Fruit fly (Drosophila melanogaster) whole organism, embryonic: ENCODE results near the gene Cap-H2.
A peak's percentile ranks its signal among the peaks of the same experiment; 100 is the strongest.

ENCODE experiments used
- Atf-2 ChIP-seq: fragments of 200-800 bp; sonication (Bioruptor generic); optimal IDR thresholded peaks from 2 replicates; lab custom pipeline; 2016; ENCODE audit warnings: missing biosample characterization, missing genetic modification characterization
- BEAF-32 ChIP-seq: fragments of 200-800 bp; sonication (Bioruptor generic); optimal IDR thresholded peaks from 3 replicates; lab custom pipeline; 2017; ENCODE audit warnings: missing biosample characterization, missing genetic modification characterization, mild to moderate bottlenecking, moderate library complexity, missing genetic modification reagents
- CG11560 ChIP-seq: fragments of 200-800 bp; sonication (Bioruptor generic); IDR thresholded peaks from 3 replicates; pipeline ENCODE4 v1.3.6; 2022; ENCODE audit warnings: missing biosample characterization, missing genetic modification characterization
- CG12219 ChIP-seq: fragments of 200-800 bp; sonication (Bioruptor generic); optimal IDR thresholded peaks from 3 replicates; lab custom pipeline; 2018; ENCODE audit warnings: missing biosample characterization, mild to moderate bottlenecking, missing genetic modification characterization
- CG15011 ChIP-seq: fragments of 200-800 bp; sonication (Bioruptor generic); optimal IDR thresholded peaks from 3 replicates; lab custom pipeline; 2018; ENCODE audit warnings: missing biosample characterization, mild to moderate bottlenecking, missing genetic modification characterization
- CG17361 ChIP-seq: fragments of 200-800 bp; sonication (Bioruptor generic); IDR thresholded peaks from 3 replicates; pipeline ENCODE4 v1.3.6; 2022; ENCODE audit warnings: missing biosample characterization, missing genetic modification characterization
- CG1792 ChIP-seq: fragments of 200-800 bp; sonication (Bioruptor generic); optimal IDR thresholded peaks from 2 replicates; lab custom pipeline; 2016; ENCODE audit warnings: missing biosample characterization, missing genetic modification characterization
- CG2129 ChIP-seq: fragments of 200-800 bp; sonication (Bioruptor generic); IDR thresholded peaks from 2 replicates; pipeline ENCODE4 v1.3.6; 2022; ENCODE audit warnings: missing biosample characterization, missing genetic modification characterization; ENCODE audit not compliant: partially characterized antibody
- CG3163 ChIP-seq: fragments of 200-800 bp; sonication (Bioruptor generic); optimal IDR thresholded peaks from 3 replicates; lab custom pipeline; 2016; ENCODE audit warnings: missing biosample characterization, missing genetic modification characterization
- CG32532 ChIP-seq: fragments of 200-800 bp; sonication (Bioruptor generic); IDR thresholded peaks from 2 replicates; pipeline ENCODE4 v1.3.6; 2022; ENCODE audit warnings: missing biosample characterization, missing genetic modification characterization
- CG34224 ChIP-seq: fragments of 200-800 bp; sonication (Bioruptor generic); IDR thresholded peaks from 3 replicates; pipeline ENCODE4 v1.3.6; 2022; ENCODE audit warnings: missing biosample characterization, missing genetic modification characterization; ENCODE audit not compliant: partially characterized antibody
- CG4282 ChIP-seq: fragments of 200-800 bp; sonication (Bioruptor generic); optimal IDR thresholded peaks from 2 replicates; lab custom pipeline; 2016; ENCODE audit warnings: missing biosample characterization, missing genetic modification characterization
- CG43689 ChIP-seq: fragments of 200-800 bp; sonication (Bioruptor generic); IDR thresholded peaks from 2 replicates; pipeline ENCODE4 v1.3.6; 2022; ENCODE audit warnings: missing biosample characterization, missing genetic modification characterization
- CG4707 ChIP-seq: fragments of 200-800 bp; sonication (Bioruptor generic); optimal IDR thresholded peaks from 2 replicates; lab custom pipeline; 2018; ENCODE audit warnings: missing biosample characterization, mild to moderate bottlenecking, missing genetic modification characterization, moderate library complexity
- CG6254 ChIP-seq: fragments of 200-800 bp; sonication (Bioruptor generic); optimal IDR thresholded peaks from 3 replicates; lab custom pipeline; 2017; ENCODE audit warnings: mild to moderate bottlenecking, missing biosample characterization, missing genetic modification reagents, missing genetic modification characterization
- CG6683 ChIP-seq: fragments of 200-800 bp; sonication (Bioruptor generic); optimal IDR thresholded peaks from 2 replicates; lab custom pipeline; 2017; ENCODE audit warnings: missing biosample characterization, mild to moderate bottlenecking, missing genetic modification characterization, missing genetic modification reagents
- CG7556 ChIP-seq: fragments of 200-800 bp; sonication (Bioruptor generic); optimal IDR thresholded peaks from 2 replicates; lab custom pipeline; 2017; ENCODE audit warnings: missing biosample characterization, mild to moderate bottlenecking, missing genetic modification characterization
- CG8359 ChIP-seq: fragments of 200-800 bp; sonication (Bioruptor generic); optimal IDR thresholded peaks from 2 replicates; lab custom pipeline; 2017; ENCODE audit warnings: missing biosample characterization, mild to moderate bottlenecking, missing genetic modification characterization, borderline replicate concordance
- CHES-1-like ChIP-seq: fragments of 200-800 bp; sonication (Bioruptor generic); optimal IDR thresholded peaks from 2 replicates; lab custom pipeline; 2016; ENCODE audit warnings: missing biosample characterization, missing genetic modification characterization
- E2f1 ChIP-seq: fragments of 200-800 bp; sonication (Bioruptor generic); IDR thresholded peaks from 2 replicates; pipeline ENCODE4 v1.3.6; 2022; ENCODE audit warnings: missing biosample characterization, missing genetic modification characterization
- Ets97D ChIP-seq: fragments of 200-800 bp; sonication (Bioruptor generic); optimal IDR thresholded peaks from 3 replicates; lab custom pipeline; 2016; ENCODE audit warnings: missing biosample characterization, missing genetic modification characterization
- Gug ChIP-seq: fragments of 200-800 bp; sonication (Bioruptor generic); IDR thresholded peaks from 4 replicates; pipeline ENCODE4 v1.3.6; 2022; ENCODE audit warnings: missing biosample characterization, missing genetic modification characterization
- HLH54F ChIP-seq: fragments of 200-800 bp; sonication (Bioruptor generic); optimal IDR thresholded peaks from 3 replicates; lab custom pipeline; 2016; ENCODE audit warnings: missing biosample characterization, missing genetic modification characterization
- Hr78 ChIP-seq, 2 experiments: fragments of 200-800 bp in 1 of 2; fragments of >200 bp in 1 of 2; sonication (Bioruptor generic) in 1 of 2; optimal IDR thresholded peaks; 2 replicates each; lab custom pipeline; 2017 to 2019; ENCODE audit warnings: missing biosample characterization in 2 of 2, missing genetic modification characterization in 2 of 2, mild to moderate bottlenecking in 1 of 2, moderate library complexity in 1 of 2
- Pdp1 ChIP-seq, 2 experiments: fragments of 200-800 bp; sonication (Bioruptor generic); optimal IDR thresholded peaks; 3 replicates each; lab custom pipeline; 2016; ENCODE audit warnings: missing biosample characterization in 2 of 2, missing genetic modification characterization in 2 of 2, mild to moderate bottlenecking in 1 of 2, moderate library complexity in 1 of 2
- Trl ChIP-seq, 3 experiments: fragments of >200 bp in 2 of 3; fragments of 200-800 bp in 1 of 3; sonication (Bioruptor generic) in 1 of 3; optimal IDR thresholded peaks; 2 replicates in 1 of 3; 3 replicates in 2 of 3; lab custom pipeline; 2016 to 2017; ENCODE audit warnings: missing biosample characterization in 1 of 3, missing genetic modification characterization in 1 of 3
- ara ChIP-seq: fragments of 200-800 bp; sonication (Bioruptor generic); IDR thresholded peaks from 2 replicates; pipeline ENCODE4 v1.3.6; 2022; ENCODE audit warnings: missing biosample characterization, missing genetic modification characterization
- cas ChIP-seq: fragments of 200-800 bp; sonication (Bioruptor generic); IDR thresholded peaks from 2 replicates; pipeline ENCODE4 v1.3.6; 2022; ENCODE audit warnings: missing biosample characterization, missing genetic modification characterization
- corto ChIP-seq: fragments of 200-800 bp; sonication (Bioruptor generic); optimal IDR thresholded peaks from 2 replicates; lab custom pipeline; 2016; ENCODE audit warnings: missing biosample characterization, mild to moderate bottlenecking, missing genetic modification characterization, moderate library complexity
- cwo ChIP-seq: fragments of 200-800 bp; sonication (Bioruptor generic); optimal IDR thresholded peaks from 3 replicates; lab custom pipeline; 2017; ENCODE audit warnings: missing biosample characterization, missing genetic modification characterization, mild to moderate bottlenecking, moderate library complexity, missing genetic modification reagents
- ewg ChIP-seq: fragments of 200-800 bp; sonication (Bioruptor generic); optimal IDR thresholded peaks from 3 replicates; lab custom pipeline; 2017; ENCODE audit warnings: mild to moderate bottlenecking, missing biosample characterization, missing genetic modification reagents, missing genetic modification characterization
- ftz-f1 ChIP-seq: fragments of 200-800 bp; sonication (Bioruptor generic); optimal IDR thresholded peaks from 2 replicates; lab custom pipeline; 2016; ENCODE audit warnings: missing biosample characterization, missing genetic modification characterization
- gem ChIP-seq: fragments of 200-800 bp; sonication (Bioruptor generic); optimal IDR thresholded peaks from 2 replicates; lab custom pipeline; 2019; ENCODE audit warnings: missing biosample characterization, mild to moderate bottlenecking, missing genetic modification characterization, moderate library complexity
- gfzf ChIP-seq: fragments of 200-800 bp; sonication (Bioruptor generic); optimal IDR thresholded peaks from 2 replicates; lab custom pipeline; 2016; ENCODE audit warnings: missing biosample characterization, mild to moderate bottlenecking, missing genetic modification characterization, moderate library complexity
- grau ChIP-seq: fragments of 200-800 bp; optimal IDR thresholded peaks from 3 replicates; lab custom pipeline; 2019; ENCODE audit warnings: missing biosample characterization, mild to moderate bottlenecking, missing genetic modification characterization, moderate library complexity
- gsb ChIP-seq: fragments of 200-800 bp; sonication (Bioruptor generic); IDR thresholded peaks from 2 replicates; pipeline ENCODE4 v1.3.6; 2022; ENCODE audit warnings: missing biosample characterization, missing genetic modification characterization
- gsb-n ChIP-seq: fragments of 200-800 bp; sonication (Bioruptor generic); optimal IDR thresholded peaks from 3 replicates; lab custom pipeline; 2018; ENCODE audit warnings: missing biosample characterization, mild to moderate bottlenecking, missing genetic modification characterization
- jumu ChIP-seq: fragments of 200-800 bp; sonication (Bioruptor generic); optimal IDR thresholded peaks from 3 replicates; lab custom pipeline; 2016; ENCODE audit warnings: missing biosample characterization, missing genetic modification characterization
- maf-S ChIP-seq: fragments of 200-800 bp; sonication (Bioruptor generic); optimal IDR thresholded peaks from 2 replicates; lab custom pipeline; 2016; ENCODE audit warnings: missing biosample characterization, missing genetic modification characterization
- mam ChIP-seq: fragments of 200-800 bp; sonication (Bioruptor generic); optimal IDR thresholded peaks from 3 replicates; lab custom pipeline; 2016; ENCODE audit warnings: missing biosample characterization, missing genetic modification characterization
- pan ChIP-seq, 4 experiments: fragments of >200 bp in 3 of 4; fragments of 200-800 bp in 1 of 4; sonication (Bioruptor generic) in 1 of 4; optimal IDR thresholded peaks in 3 of 4; IDR thresholded peaks in 1 of 4; 2 replicates each; pipeline versions ENCODE4 v1.3.6 to Lab custom; 2017 to 2022; ENCODE audit warnings: missing biosample characterization in 2 of 4, missing genetic modification characterization in 2 of 4, mixed read lengths in 1 of 4
- run ChIP-seq: fragments of 200-800 bp; sonication (Bioruptor generic); optimal IDR thresholded peaks from 3 replicates; lab custom pipeline; 2018; ENCODE audit warnings: missing biosample characterization, mild to moderate bottlenecking, missing genetic modification characterization
- scrt ChIP-seq: fragments of 200-800 bp; sonication (Bioruptor generic); optimal IDR thresholded peaks from 2 replicates; lab custom pipeline; 2018; ENCODE audit warnings: missing biosample characterization, mild to moderate bottlenecking, missing genetic modification characterization, moderate library complexity
- seq ChIP-seq: fragments of 200-800 bp; sonication (Bioruptor generic); IDR thresholded peaks from 2 replicates; pipeline ENCODE4 v1.3.6; 2022; ENCODE audit warnings: missing biosample characterization, missing genetic modification characterization
- slp2 ChIP-seq: fragments of 200-800 bp; sonication (Bioruptor generic); optimal IDR thresholded peaks from 2 replicates; lab custom pipeline; 2016; ENCODE audit warnings: missing biosample characterization, missing genetic modification characterization
- tll ChIP-seq, 2 experiments: fragments of 200-800 bp in 1 of 2; fragments of >200 bp in 1 of 2; sonication (Bioruptor generic) in 1 of 2; optimal IDR thresholded peaks; 2 replicates each; lab custom pipeline; 2017 to 2019; ENCODE audit warnings: missing biosample characterization in 2 of 2, missing genetic modification characterization in 2 of 2, mild to moderate bottlenecking in 1 of 2, moderate library complexity in 1 of 2

Cap-H2 gene

dm6 chr3R:10760966-10761855 is at the start of gene Cap-H2, which contains the start of gene MED7 (continued):
- TF ChIP-seq Trl (optimal IDR thresholded peaks at IDR 0.05; lab: Kevin White, UChicago) (peak in 1 of 2 experiments; percentile 11), Trl (GFP tag; optimal IDR thresholded peaks at IDR 0.05; lab: Kevin White, UChicago) (peak; percentile 71), CG3163 (GFP tag; lab: Kevin White, UChicago) (peak; percentile 39), mam (GFP tag; lab: Kevin White, UChicago) (peak; percentile 85), CG15011 (GFP tag; lab: Kevin White, UChicago) (peak; percentile 12), CG43689 (GFP tag; lab: Robert Waterston, UW) (no peak), Ets97D (GFP tag; lab: Kevin White, UChicago) (peak; percentile 95), gem (tag; lab: Kevin White, UChicago) (peak; percentile 89), BEAF-32 (GFP tag; lab: Kevin White, UChicago) (peak; percentile 99), CG12219 (peak; percentile 23), scrt (GFP tag; lab: Kevin White, UChicago) (no peak), Gug (peak; percentile 81), seq (GFP tag; lab: Robert Waterston, UW) (peak; percentile 57; the same call in 1 of the 2 replicates), CG4707 (GFP tag; lab: Kevin White, UChicago) (no peak), run (tag; lab: Kevin White, UChicago) (no peak), CG32532 (GFP tag; lab: Robert Waterston, UW) (peak; percentile 88), gsb-n (tag; lab: Kevin White, UChicago) (peak; percentile 75), CG1792 (GFP tag; lab: Kevin White, UChicago) (peak; percentile 67), jumu (GFP tag; lab: Kevin White, UChicago) (peak; percentile 72), cas (GFP tag; lab: Robert Waterston, UW) (peak; percentile 65), CG6683 (peak; percentile 7), CG17361 (GFP tag; lab: Robert Waterston, UW) (peak; percentile 81), CG6254 (GFP tag; lab: Kevin White, UChicago) (peak; percentile 18), CHES-1-like (peak; percentile 74), Atf-2 (GFP tag; lab: Kevin White, UChicago) (peak; percentile 59), gsb (GFP tag; lab: Robert Waterston, UW) (0 out of 2 replicates have a peak, but pooled peaks have one; percentile 16), slp2 (peak; percentile 56), grau (tag; lab: Kevin White, UChicago) (peak; percentile 80), corto (peak; percentile 58), CG8359 (no peak), CG2129 (GFP tag; lab: Robert Waterston, UW) (peak; percentile 99), cwo (GFP tag; lab: Kevin White, UChicago) (peak; percentile 11), tll (GFP tag; optimal IDR thresholded peaks at IDR 0.05; lab: Kevin White, UChicago) (peak; percentile 56 to 78), CG11560 (tag; lab: Robert Waterston, UW) (peak; percentile 49; the same call in 1 of the 3 replicates), CG7556 (peak; percentile 65), CG34224 (peak; percentile 98), Pdp1 (GFP tag; optimal IDR thresholded peaks at IDR 0.05; lab: Kevin White, UChicago) (peak; percentile 85 to 87), ara (GFP tag; lab: Robert Waterston, UW) (peak; percentile 73), Hr78 (GFP tag; optimal IDR thresholded peaks at IDR 0.05; lab: Kevin White, UChicago) (no peak), HLH54F (GFP tag; lab: Kevin White, UChicago) (peak; percentile 84), CG4282 (peak; percentile 4), ftz-f1 (GFP tag; lab: Kevin White, UChicago) (peak; percentile 5), pan (optimal IDR thresholded peaks at IDR 0.05; lab: Kevin White, UChicago) (no peak), pan (GFP tag; optimal IDR thresholded peaks at IDR 0.05 in 1 of 2, IDR thresholded peaks at IDR 0.05 in 1 of 2) (peak in 1 of 2 experiments; percentile 84), ewg (peak; percentile 59), E2f1 (GFP tag; lab: Robert Waterston, UW) (peak; percentile 71), gfzf (peak; percentile 39), maf-S (peak; percentile 53)
